Fruit fly (Drosophila melanogaster): ENCODE data around the gene eff.

DNA sequence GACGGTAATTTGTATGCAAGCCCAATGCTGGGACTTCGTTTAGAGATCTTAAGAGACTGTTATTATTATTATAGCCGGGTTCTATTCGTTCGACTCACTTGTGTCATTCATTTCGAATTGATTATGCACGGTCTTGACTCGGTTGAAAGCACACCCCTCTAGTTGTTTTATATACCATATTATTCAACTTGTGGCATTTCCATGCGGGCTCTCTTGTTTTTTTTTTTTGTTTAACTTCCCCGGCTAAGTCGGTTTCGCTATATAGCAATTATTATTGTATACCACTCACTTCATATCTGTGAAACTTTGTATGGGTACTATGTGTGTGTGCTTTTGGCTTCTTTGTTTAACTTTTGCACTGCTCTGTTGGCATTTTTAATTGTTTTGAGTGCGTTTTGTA lies 9.9 kb upstream of the eff start, which contains the start of gene smp-30:
- TF ChIP-seq Sry-β (GFP tag; optimal IDR thresholded peaks at IDR 0.05) (no peak), CG32767 (GFP tag; IDR thresholded peaks at IDR 0.05) (no peak), Ets65A (GFP tag) (no peak), CG4360 (GFP tag; IDR thresholded peaks at IDR 0.05) (no peak), pum (GFP tag; optimal IDR thresholded peaks at IDR 0.05) (no peak), CG6854 (GFP tag; optimal IDR thresholded peaks at IDR 0.05) (no peak), CG31365 (tag; optimal IDR thresholded peaks at IDR 0.05) (no peak), z (GFP tag; IDR thresholded peaks at IDR 0.05) (no peak), CG8944 (GFP tag; optimal IDR thresholded peaks at IDR 0.05) (no peak), Max (GFP tag; optimal IDR thresholded peaks at IDR 0.05) (no peak), CG8359 (GFP tag; optimal IDR thresholded peaks at IDR 0.05; ENCODE audit: borderline replicate concordance) (no peak)

Data from whole organism, embryonic.